Worm (Caenorhabditis elegans) whole organism, late embryonic: Measurements from ENCODE around the gene cls-1.

ENCODE experiments used
- ahr-1 ChIP-seq: sonication (generic microtip); optimal IDR thresholded peaks from 2 replicates; lab custom pipeline; 2016; ENCODE audit warnings: missing genetic modification characterization, missing compliant biosample characterization
- ama-1 ChIP-seq: fragments of 150-350 bp; optimal IDR thresholded peaks from 2 replicates; lab custom pipeline; 2014
- ceh-14 ChIP-seq: sonication (generic microtip); optimal IDR thresholded peaks from 2 replicates; lab custom pipeline; 2016; ENCODE audit warnings: missing genotype, missing genetic modification characterization, missing compliant biosample characterization
- ceh-18 ChIP-seq: sonication (generic microtip); optimal IDR thresholded peaks from 2 replicates; lab custom pipeline; 2016; ENCODE audit warnings: missing genetic modification characterization, missing compliant biosample characterization
- ceh-19 ChIP-seq: fragments of 200-800 bp; sonication (Bioruptor generic); optimal IDR thresholded peaks from 2 replicates; lab custom pipeline; 2018; ENCODE audit warnings: mild to moderate bottlenecking, missing genetic modification characterization, missing compliant biosample characterization
- ceh-22 ChIP-seq: sonication (generic microtip); optimal IDR thresholded peaks from 2 replicates; lab custom pipeline; 2017; ENCODE audit warnings: missing biosample characterization, missing genetic modification characterization
- ceh-24 ChIP-seq: sonication (generic microtip); optimal IDR thresholded peaks from 2 replicates; lab custom pipeline; 2016; ENCODE audit warnings: mild to moderate bottlenecking, missing genetic modification characterization, missing compliant biosample characterization
- ceh-31 ChIP-seq: sonication (generic microtip); optimal IDR thresholded peaks from 2 replicates; lab custom pipeline; 2016; ENCODE audit warnings: missing genetic modification characterization, missing compliant biosample characterization
- ceh-45 ChIP-seq: fragments of 200-800 bp; sonication (Bioruptor generic); IDR thresholded peaks from 2 replicates; pipeline ENCODE4 v1.3.6; 2022; ENCODE audit warnings: missing genetic modification reagents, missing genetic modification characterization, missing compliant biosample characterization
- dve-1 ChIP-seq: sonication (generic microtip); optimal IDR thresholded peaks from 2 replicates; lab custom pipeline; 2017; ENCODE audit warnings: antibody characterized with exemption, mild to moderate bottlenecking, missing genetic modification characterization, missing compliant biosample characterization
- elt-2 ChIP-seq: sonication (generic microtip); optimal IDR thresholded peaks from 2 replicates; lab custom pipeline; 2016; ENCODE audit warnings: missing genetic modification reagents, missing genetic modification characterization, missing compliant biosample characterization
- elt-4 ChIP-seq: sonication (generic microtip); optimal IDR thresholded peaks from 2 replicates; lab custom pipeline; 2016; ENCODE audit warnings: missing genetic modification characterization, missing compliant biosample characterization
- ets-4 ChIP-seq: sonication (generic microtip); optimal IDR thresholded peaks from 2 replicates; lab custom pipeline; 2016; ENCODE audit warnings: missing genetic modification characterization, missing compliant biosample characterization
- fax-1 ChIP-seq: sonication (generic microtip); optimal IDR thresholded peaks from 2 replicates; lab custom pipeline; 2016; ENCODE audit warnings: missing genotype, missing genetic modification characterization, missing compliant biosample characterization
- fkh-10 ChIP-seq: fragments of 150-350 bp; optimal IDR thresholded peaks from 2 replicates; lab custom pipeline; 2014; ENCODE audit warnings: missing biosample characterization, missing genetic modification reagents, missing genetic modification characterization
- fkh-6 ChIP-seq: sonication (generic microtip); optimal IDR thresholded peaks from 2 replicates; lab custom pipeline; 2016; ENCODE audit warnings: missing genetic modification characterization, missing compliant biosample characterization
- hlh-13 ChIP-seq: fragments of 200-800 bp; sonication (Bioruptor generic); optimal IDR thresholded peaks from 2 replicates; lab custom pipeline; 2018; ENCODE audit warnings: mild to moderate bottlenecking, missing genetic modification characterization, missing compliant biosample characterization
- hlh-30 ChIP-seq: sonication (generic microtip); optimal IDR thresholded peaks from 2 replicates; lab custom pipeline; 2017; ENCODE audit warnings: antibody characterized with exemption, missing genetic modification characterization, missing compliant biosample characterization; ENCODE audit not compliant: insufficient read depth
- mec-3 ChIP-seq: sonication (generic microtip); optimal IDR thresholded peaks from 2 replicates; lab custom pipeline; 2016; ENCODE audit warnings: borderline replicate concordance, missing genetic modification characterization, missing compliant biosample characterization
- nfya-1 ChIP-seq: sonication (generic microtip); optimal IDR thresholded peaks from 2 replicates; lab custom pipeline; 2017; ENCODE audit warnings: missing genetic modification characterization, mild to moderate bottlenecking, missing compliant biosample characterization, antibody characterized with exemption, moderate library complexity
- nhr-11 ChIP-seq: fragments of 150-350 bp; optimal IDR thresholded peaks from 2 replicates; lab custom pipeline; 2014; ENCODE audit warnings: missing biosample characterization, missing genetic modification characterization
- nhr-232 ChIP-seq: sonication (generic microtip); optimal IDR thresholded peaks from 2 replicates; lab custom pipeline; 2016; ENCODE audit warnings: missing genetic modification characterization, missing compliant biosample characterization
- odd-2 ChIP-seq: sonication (generic microtip); optimal IDR thresholded peaks from 2 replicates; lab custom pipeline; 2017; ENCODE audit warnings: antibody characterized with exemption, mild to moderate bottlenecking, missing genetic modification characterization, missing compliant biosample characterization
- pros-1 ChIP-seq: fragments of 150-350 bp; optimal IDR thresholded peaks from 2 replicates; lab custom pipeline; 2014; ENCODE audit warnings: missing biosample characterization, missing genetic modification reagents, missing genetic modification characterization
- ref-2 ChIP-seq: sonication (generic microtip); optimal IDR thresholded peaks from 2 replicates; lab custom pipeline; 2016; ENCODE audit warnings: missing genetic modification characterization, missing compliant biosample characterization
- rnt-1 ChIP-seq: sonication (generic microtip); optimal IDR thresholded peaks from 2 replicates; lab custom pipeline; 2016; ENCODE audit warnings: missing genetic modification characterization, missing compliant biosample characterization
- sox-2 ChIP-seq: fragments of 200-800 bp; sonication (Bioruptor generic); IDR thresholded peaks from 2 replicates; pipeline ENCODE4 v1.3.6; 2022; ENCODE audit warnings: missing genetic modification reagents, missing genetic modification characterization, missing compliant biosample characterization
- sox-4 ChIP-seq: sonication (generic microtip); optimal IDR thresholded peaks from 2 replicates; lab custom pipeline; 2017; ENCODE audit warnings: mild to moderate bottlenecking, missing genetic modification characterization, inconsistent platforms, missing compliant biosample characterization
- tbx-2 ChIP-seq: sonication (generic microtip); optimal IDR thresholded peaks from 2 replicates; lab custom pipeline; 2016; ENCODE audit warnings: missing genetic modification characterization, missing compliant biosample characterization
- unc-42 ChIP-seq: sonication (generic microtip); optimal IDR thresholded peaks from 2 replicates; lab custom pipeline; 2016; ENCODE audit warnings: missing genotype, missing genetic modification characterization, missing compliant biosample characterization
- unc-55 ChIP-seq: sonication (generic microtip); optimal IDR thresholded peaks from 2 replicates; lab custom pipeline; 2017; ENCODE audit warnings: missing biosample characterization, missing genetic modification reagents, missing genetic modification characterization
- unc-86 ChIP-seq: sonication (generic microtip); optimal IDR thresholded peaks from 2 replicates; lab custom pipeline; 2016; ENCODE audit warnings: missing genetic modification characterization, missing compliant biosample characterization

Gene cls-1

ce11 chrIII:7524830-7525344 lies 16.9 kb downstream of the cls-1 start:
- TF ChIP-seq fax-1 (no peak), ceh-19 (GFP tag; lab: Kevin White, UChicago) (no peak), odd-2 (tag; lab: Kevin White, UChicago) (no peak), fkh-6 (no peak), elt-2 (tag; lab: Kevin White, UChicago) (no peak), ahr-1 (tag; lab: Kevin White, UChicago) (no peak), ceh-24 (tag; lab: Kevin White, UChicago) (no peak), ceh-45 (GFP tag; lab: Robert Waterston, UW) (no peak), nhr-11 (no peak), unc-42 (no peak), dve-1 (tag; lab: Kevin White, UChicago) (no peak), hlh-13 (GFP tag; lab: Kevin White, UChicago) (no peak), nhr-232 (tag; lab: Kevin White, UChicago) (no peak), unc-86 (tag; lab: Kevin White, UChicago) (no peak), ceh-22 (tag; lab: Kevin White, UChicago) (no peak), tbx-2 (no peak)

DNA sequence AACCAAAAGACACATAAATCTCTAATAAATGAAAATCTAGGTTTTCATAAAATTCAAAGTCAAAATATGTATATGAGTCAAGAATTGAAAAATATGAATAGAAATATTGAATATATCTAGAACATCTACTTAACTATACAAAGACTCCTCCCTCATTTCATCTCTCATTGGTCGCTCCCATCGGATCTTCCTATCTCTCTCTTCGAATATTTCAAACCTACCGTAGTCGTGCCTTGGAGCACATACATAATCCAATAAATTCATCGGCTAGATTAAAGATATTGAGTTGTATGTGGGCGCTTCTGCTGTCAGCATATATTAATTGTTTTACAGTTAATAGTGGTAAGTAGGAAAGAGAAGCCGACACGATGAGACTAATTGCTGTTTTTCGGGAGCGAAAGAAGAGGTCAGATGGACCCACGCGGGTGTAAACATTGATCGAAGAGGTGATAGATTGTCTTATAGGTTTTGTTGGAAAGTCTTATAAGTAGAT lies 19.0 kb downstream of the cls-1 start:
- TF ChIP-seq unc-55 (GFP tag; lab: Kevin White, UChicago) (peak; percentile 51), hlh-30 (tag; lab: Kevin White, UChicago) (no peak), nfya-1 (tag; lab: Kevin White, UChicago) (peak; percentile 47)

- no peak for TF ChIP-seq sox-4 (tag; lab: Kevin White, UChicago)
- peak; percentile 51 for TF ChIP-seq unc-55 (GFP tag; lab: Kevin White, UChicago)
- TF ChIP-seq, all 69 proteins: peak for 1
Measured at ce11 chrIII:7530108-7530507, 22.1 kb downstream of the cls-1 start.

DNA sequence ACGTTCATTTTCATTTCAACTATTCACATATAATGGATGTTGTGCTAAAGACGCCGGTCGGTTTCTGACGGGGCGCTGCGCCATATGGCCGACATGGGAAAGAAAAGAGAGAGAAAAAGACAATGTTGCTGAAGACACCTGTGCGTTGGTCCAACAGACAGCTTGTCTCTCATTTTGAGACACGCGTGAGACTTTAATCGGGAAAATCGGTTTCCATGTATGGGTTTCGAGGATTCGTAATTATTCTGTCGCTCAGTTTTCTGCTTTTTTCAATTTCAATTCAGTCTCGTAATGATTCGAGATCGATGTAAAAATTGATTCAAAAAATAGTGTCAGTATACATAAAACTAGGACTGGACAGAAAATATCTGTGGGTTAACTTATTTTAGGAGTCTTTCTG lies 22.9 kb downstream of the cls-1 start:
- TF ChIP-seq pros-1: no peak
- TF ChIP-seq ceh-14 (tag; lab: Kevin White, UChicago): no peak
- TF ChIP-seq dve-1 (tag; lab: Kevin White, UChicago): no peak
- no peak for TF ChIP-seq elt-4 (tag; lab: Kevin White, UChicago)
- TF ChIP-seq sox-2 (GFP tag; lab: Robert Waterston, UW): no peak
- TF ChIP-seq mec-3: no peak
- no peak for TF ChIP-seq ceh-24 (tag; lab: Kevin White, UChicago)
- no peak for TF ChIP-seq fkh-10 (GFP tag; lab: Kevin White, UChicago)

DNA sequence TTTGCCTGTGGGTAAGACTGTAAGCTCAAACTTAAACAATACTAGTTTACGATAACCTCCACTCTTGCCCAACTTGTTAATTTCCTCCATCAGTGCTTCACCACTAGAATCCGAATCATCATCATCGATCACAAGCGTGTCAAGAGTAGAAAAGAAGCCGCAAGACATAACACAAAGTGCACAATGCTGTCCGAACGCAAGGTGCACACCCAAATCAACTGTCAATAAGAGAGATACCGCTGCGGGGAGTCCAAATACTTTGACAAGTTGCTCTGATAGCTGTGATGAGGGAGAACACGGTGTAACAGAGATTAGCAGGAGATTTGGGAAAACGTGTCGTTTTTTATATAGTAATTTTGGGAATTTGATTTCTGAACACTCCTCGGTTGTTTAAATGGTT lies 23.4 kb downstream of the cls-1 start:
- TF ChIP-seq unc-55 (GFP tag; lab: Kevin White, UChicago): peak; percentile 80
- no peak for TF ChIP-seq ama-1 (lab: Kevin White, UChicago)

DNA sequence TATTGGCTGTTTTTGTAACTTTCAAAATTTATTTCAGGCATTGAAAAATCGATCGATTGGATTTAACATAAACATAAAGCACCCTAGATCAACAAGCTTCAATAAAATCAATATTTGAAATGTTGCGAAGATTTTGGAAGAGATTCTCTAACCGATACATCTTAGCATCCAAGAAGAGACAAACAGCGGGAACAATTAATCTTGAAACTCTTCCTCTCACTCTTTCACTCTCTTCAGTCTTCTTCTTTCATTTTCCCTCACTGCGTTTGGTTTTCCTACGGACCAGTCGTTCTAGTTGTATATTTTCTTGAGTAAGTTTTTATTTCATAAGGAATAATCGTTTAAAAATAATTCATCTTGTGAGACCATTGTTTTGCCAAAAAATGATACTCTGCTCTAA lies 25.0 kb downstream of the cls-1 start:
- no peak for TF ChIP-seq hlh-13 (GFP tag; lab: Kevin White, UChicago)
- TF ChIP-seq ceh-24 (tag; lab: Kevin White, UChicago): no peak
- TF ChIP-seq dve-1 (tag; lab: Kevin White, UChicago): no peak

DNA sequence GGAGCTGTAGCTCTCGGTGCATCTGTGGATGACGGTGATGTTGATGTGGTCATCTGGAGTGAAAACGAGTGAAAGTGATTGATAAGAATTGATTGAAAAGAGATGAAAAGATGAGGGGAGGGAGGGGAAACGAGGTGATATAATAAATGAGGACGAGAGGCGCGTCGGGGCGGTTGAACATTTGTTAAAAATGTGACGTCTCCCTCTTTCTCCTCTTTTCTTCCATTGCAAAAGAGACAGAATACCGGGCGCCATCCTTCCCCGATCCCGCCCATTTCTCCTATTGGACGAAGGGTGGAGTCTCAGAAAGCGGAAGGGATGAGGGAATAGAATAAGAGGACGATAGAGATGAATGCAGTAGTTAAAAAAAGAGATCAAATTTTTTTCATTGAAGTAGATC lies 26.7 kb downstream of the cls-1 start:
- TF ChIP-seq ets-4 (tag; lab: Kevin White, UChicago) (no peak), rnt-1 (peak; percentile 12), unc-55 (GFP tag; lab: Kevin White, UChicago) (peak; percentile 94), fkh-6 (no peak), ref-2 (tag; lab: Kevin White, UChicago) (peak; percentile 44), ceh-22 (tag; lab: Kevin White, UChicago) (no peak), nfya-1 (tag; lab: Kevin White, UChicago) (peak; percentile 95), ceh-31 (tag; lab: Kevin White, UChicago) (no peak), ceh-18 (tag; lab: Kevin White, UChicago) (no peak)
